Fruit fly (Drosophila melanogaster) whole organism, wandering third instar larva: Measurements from ENCODE around the gene CG3081.

ENCODE experiments used
- fru ChIP-seq: fragments of 200-800 bp; sonication (Bioruptor generic); optimal IDR thresholded peaks from 3 replicates; lab custom pipeline; 2016; ENCODE audit warnings: missing biosample characterization, mild to moderate bottlenecking, missing genetic modification characterization
- lola ChIP-seq: fragments of >200 bp; optimal IDR thresholded peaks from 2 replicates; lab custom pipeline; 2017; ENCODE audit warnings: missing biosample characterization, missing genetic modification characterization

DNA sequence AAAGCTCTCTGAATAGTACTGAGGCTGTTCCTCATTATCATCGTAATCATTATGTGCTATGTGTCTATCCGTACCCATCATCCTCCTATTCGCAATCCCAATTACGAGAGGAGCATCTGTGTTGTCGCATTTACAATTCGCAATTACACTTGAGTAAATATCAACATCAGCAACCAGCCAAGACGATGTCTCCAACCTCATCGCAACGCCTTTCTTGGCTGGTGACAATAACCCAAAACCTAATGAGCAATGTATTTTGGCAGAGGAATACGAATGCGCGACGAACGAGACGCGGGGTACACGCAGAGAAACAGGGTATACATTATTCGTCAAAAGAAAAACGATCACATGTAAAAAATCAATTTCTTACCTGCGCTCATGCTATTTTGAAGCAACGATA is 33.3 kb downstream of the CG3081 start:
- TF ChIP-seq lola (GFP tag; lab: Kevin White, UChicago) (no peak), fru (GFP tag; lab: Kevin White, UChicago) (peak; percentile 84)
